Fruit fly (Drosophila melanogaster) whole organism, embryonic: Measurements from ENCODE around the gene CG13031.

ENCODE experiments used
- Atf3 ChIP-seq: fragments of 200-800 bp; sonication (Bioruptor generic); optimal IDR thresholded peaks from 3 replicates; lab custom pipeline; 2016; ENCODE audit warnings: missing biosample characterization, missing genetic modification characterization
- BEAF-32 ChIP-seq: fragments of 200-800 bp; sonication (Bioruptor generic); optimal IDR thresholded peaks from 3 replicates; lab custom pipeline; 2017; ENCODE audit warnings: missing biosample characterization, missing genetic modification characterization, mild to moderate bottlenecking, moderate library complexity, missing genetic modification reagents
- CG10209 ChIP-seq: fragments of 200-800 bp; sonication (Bioruptor generic); optimal IDR thresholded peaks from 3 replicates; lab custom pipeline; 2017; ENCODE audit warnings: missing biosample characterization, mild to moderate bottlenecking, missing genetic modification characterization, missing genetic modification reagents
- CG10274 ChIP-seq: fragments of 200-800 bp; sonication (Bioruptor generic); optimal IDR thresholded peaks from 3 replicates; lab custom pipeline; 2017; ENCODE audit warnings: missing biosample characterization, mild to moderate bottlenecking, missing genetic modification characterization
- CG11696 ChIP-seq: fragments of 200-800 bp; sonication (Bioruptor generic); IDR thresholded peaks from 2 replicates; pipeline ENCODE4 v1.3.6; 2022; ENCODE audit warnings: missing biosample characterization, missing genetic modification characterization
- CG12236 ChIP-seq: fragments of 200-800 bp; sonication (Bioruptor generic); optimal IDR thresholded peaks from 2 replicates; lab custom pipeline; 2016; ENCODE audit warnings: missing biosample characterization, missing genetic modification characterization
- CG16863 ChIP-seq: fragments of 200-800 bp; sonication (Bioruptor generic); optimal IDR thresholded peaks from 3 replicates; lab custom pipeline; 2016; ENCODE audit warnings: missing biosample characterization, missing genetic modification characterization
- CG18011 ChIP-seq: fragments of 200-800 bp; sonication (Bioruptor generic); optimal IDR thresholded peaks from 2 replicates; lab custom pipeline; 2017; ENCODE audit warnings: missing biosample characterization, missing genetic modification characterization, mild to moderate bottlenecking, moderate library complexity, missing genotype
- CG1832 ChIP-seq: fragments of 200-800 bp; sonication (Bioruptor generic); optimal IDR thresholded peaks from 2 replicates; lab custom pipeline; 2017; ENCODE audit warnings: missing biosample characterization, mild to moderate bottlenecking, missing genetic modification characterization, inconsistent platforms
- CG18764 ChIP-seq: fragments of 200-800 bp; sonication (Bioruptor generic); optimal IDR thresholded peaks from 3 replicates; lab custom pipeline; 2016; ENCODE audit warnings: missing biosample characterization, missing genetic modification characterization
- CG2875 ChIP-seq: fragments of 200-800 bp; sonication (Bioruptor generic); optimal IDR thresholded peaks from 2 replicates; lab custom pipeline; 2017; ENCODE audit warnings: missing biosample characterization, mild to moderate bottlenecking, missing genetic modification characterization, missing genetic modification reagents
- CG30403 ChIP-seq: fragments of 200-800 bp; sonication (Bioruptor generic); optimal IDR thresholded peaks from 3 replicates; lab custom pipeline; 2016; ENCODE audit warnings: missing biosample characterization, missing genetic modification characterization
- CG32772 ChIP-seq: fragments of 200-800 bp; sonication (Bioruptor generic); IDR thresholded peaks from 2 replicates; pipeline ENCODE4 v1.3.6; 2022; ENCODE audit warnings: missing biosample characterization, missing genetic modification characterization
- CG6683 ChIP-seq: fragments of 200-800 bp; sonication (Bioruptor generic); optimal IDR thresholded peaks from 2 replicates; lab custom pipeline; 2017; ENCODE audit warnings: missing biosample characterization, mild to moderate bottlenecking, missing genetic modification characterization, missing genetic modification reagents
- CG7556 ChIP-seq: fragments of 200-800 bp; sonication (Bioruptor generic); optimal IDR thresholded peaks from 2 replicates; lab custom pipeline; 2017; ENCODE audit warnings: missing biosample characterization, mild to moderate bottlenecking, missing genetic modification characterization
- CG9817 ChIP-seq: fragments of 200-800 bp; sonication (Bioruptor generic); optimal IDR thresholded peaks from 2 replicates; lab custom pipeline; 2018; ENCODE audit warnings: missing biosample characterization, mild to moderate bottlenecking, missing genetic modification characterization, moderate library complexity
- CHES-1-like ChIP-seq: fragments of 200-800 bp; sonication (Bioruptor generic); optimal IDR thresholded peaks from 2 replicates; lab custom pipeline; 2016; ENCODE audit warnings: missing biosample characterization, missing genetic modification characterization
- Dll ChIP-seq: fragments of 200-800 bp; sonication (Bioruptor generic); IDR thresholded peaks from 4 replicates; pipeline ENCODE4 v1.3.6; 2022; ENCODE audit warnings: missing biosample characterization, missing genetic modification characterization; ENCODE audit not compliant: partially characterized antibody
- E2f2 ChIP-seq: fragments of 200-800 bp; sonication (Bioruptor generic); IDR thresholded peaks from 2 replicates; pipeline ENCODE4 v1.3.6; 2022; ENCODE audit warnings: missing biosample characterization, missing genetic modification characterization
- Hmr ChIP-seq: fragments of 200-800 bp; sonication (Bioruptor generic); optimal IDR thresholded peaks from 3 replicates; lab custom pipeline; 2017; ENCODE audit warnings: mild to moderate bottlenecking, missing biosample characterization, missing genetic modification reagents, missing genetic modification characterization
- Lim3 ChIP-seq: fragments of 200-800 bp; sonication (Bioruptor generic); IDR thresholded peaks from 2 replicates; pipeline ENCODE4 v1.3.6; 2022; ENCODE audit warnings: missing biosample characterization, missing genetic modification characterization
- NC2α ChIP-seq: fragments of 200-800 bp; sonication (Bioruptor generic); optimal IDR thresholded peaks from 2 replicates; lab custom pipeline; 2016; ENCODE audit warnings: missing biosample characterization, missing genetic modification characterization
- Oaz ChIP-seq: fragments of 200-800 bp; sonication (Bioruptor generic); IDR thresholded peaks from 2 replicates; pipeline ENCODE4 v1.3.6; 2022; ENCODE audit warnings: missing biosample characterization, missing genetic modification characterization
- Spps ChIP-seq: fragments of 200-800 bp; sonication (Bioruptor generic); optimal IDR thresholded peaks from 2 replicates; lab custom pipeline; 2018; ENCODE audit warnings: missing biosample characterization, mild to moderate bottlenecking, missing genetic modification characterization
- Sry-δ ChIP-seq: fragments of 200-800 bp; sonication (Bioruptor generic); optimal IDR thresholded peaks from 2 replicates; lab custom pipeline; 2016; ENCODE audit warnings: missing biosample characterization, missing genetic modification characterization
- ab ChIP-seq: fragments of 200-800 bp; sonication (Bioruptor generic); optimal IDR thresholded peaks from 2 replicates; lab custom pipeline; 2016; ENCODE audit warnings: missing biosample characterization, missing genetic modification characterization
- bab2 ChIP-seq: fragments of 200-800 bp; sonication (Bioruptor generic); optimal IDR thresholded peaks from 2 replicates; lab custom pipeline; 2016; ENCODE audit warnings: missing biosample characterization, missing genetic modification characterization
- chif ChIP-seq, 2 experiments: fragments of 200-800 bp; sonication (Bioruptor generic); optimal IDR thresholded peaks; 3 replicates each; lab custom pipeline; 2016; ENCODE audit warnings: missing biosample characterization in 2 of 2, missing genetic modification characterization in 2 of 2
- crc ChIP-seq: fragments of 200-800 bp; sonication (Bioruptor generic); optimal IDR thresholded peaks from 2 replicates; lab custom pipeline; 2016; ENCODE audit warnings: missing biosample characterization, missing genetic modification characterization
- cwo ChIP-seq: fragments of 200-800 bp; sonication (Bioruptor generic); optimal IDR thresholded peaks from 3 replicates; lab custom pipeline; 2017; ENCODE audit warnings: missing biosample characterization, missing genetic modification characterization, mild to moderate bottlenecking, moderate library complexity, missing genetic modification reagents
- da ChIP-seq: fragments of 200-800 bp; sonication (Bioruptor generic); optimal IDR thresholded peaks from 2 replicates; lab custom pipeline; 2016; ENCODE audit warnings: missing biosample characterization, missing genetic modification characterization
- dysf ChIP-seq: fragments of 200-800 bp; sonication (Bioruptor generic); IDR thresholded peaks from 3 replicates; pipeline ENCODE4 v1.3.6; 2022; ENCODE audit warnings: missing biosample characterization, missing genetic modification characterization
- en ChIP-seq: fragments of 200-800 bp; sonication (Bioruptor generic); optimal IDR thresholded peaks from 2 replicates; lab custom pipeline; 2016; ENCODE audit warnings: missing biosample characterization, missing genetic modification characterization
- fd96Cb ChIP-seq: fragments of 200-800 bp; sonication (Bioruptor generic); optimal IDR thresholded peaks from 2 replicates; lab custom pipeline; 2018; ENCODE audit warnings: missing biosample characterization, mild to moderate bottlenecking, missing genetic modification characterization, moderate library complexity
- gcm2 ChIP-seq: fragments of 200-800 bp; sonication (Bioruptor generic); optimal IDR thresholded peaks from 2 replicates; lab custom pipeline; 2016; ENCODE audit warnings: missing biosample characterization, missing genetic modification characterization
- insv ChIP-seq, 2 experiments: fragments of 200-800 bp; sonication (Bioruptor generic); optimal IDR thresholded peaks; 3 replicates each; lab custom pipeline; 2016 to 2018; ENCODE audit warnings: missing biosample characterization in 2 of 2, missing genetic modification characterization in 2 of 2
- maf-S ChIP-seq: fragments of 200-800 bp; sonication (Bioruptor generic); optimal IDR thresholded peaks from 2 replicates; lab custom pipeline; 2016; ENCODE audit warnings: missing biosample characterization, missing genetic modification characterization
- mirr ChIP-seq: fragments of 200-800 bp; sonication (Bioruptor generic); optimal IDR thresholded peaks from 3 replicates; lab custom pipeline; 2018; ENCODE audit warnings: missing biosample characterization, mild to moderate bottlenecking, missing genetic modification characterization
- nau ChIP-seq: fragments of 200-800 bp; sonication (Bioruptor generic); optimal IDR thresholded peaks from 3 replicates; lab custom pipeline; 2017; ENCODE audit warnings: missing biosample characterization, mild to moderate bottlenecking, missing genetic modification characterization, missing genetic modification reagents
- peb ChIP-seq: fragments of 200-800 bp; sonication (Bioruptor generic); IDR thresholded peaks from 2 replicates; pipeline ENCODE4 v1.3.6; 2022; ENCODE audit warnings: missing biosample characterization, missing genetic modification characterization
- pita ChIP-seq: fragments of 200-800 bp; sonication (Bioruptor generic); optimal IDR thresholded peaks from 2 replicates; lab custom pipeline; 2017; ENCODE audit warnings: missing biosample characterization, mild to moderate bottlenecking, missing genetic modification characterization
- tin ChIP-seq: fragments of 200-800 bp; sonication (Bioruptor generic); optimal IDR thresholded peaks from 3 replicates; lab custom pipeline; 2016; ENCODE audit warnings: missing biosample characterization, missing genetic modification characterization
- tna ChIP-seq: fragments of 200-800 bp; sonication (Bioruptor generic); IDR thresholded peaks from 2 replicates; pipeline ENCODE4 v1.3.6; 2022; ENCODE audit warnings: missing biosample characterization, missing genetic modification characterization; ENCODE audit not compliant: partially characterized antibody
- tx ChIP-seq: fragments of 200-800 bp; sonication (Bioruptor generic); optimal IDR thresholded peaks from 2 replicates; lab custom pipeline; 2016; ENCODE audit warnings: missing biosample characterization, missing genetic modification characterization
- vfl ChIP-seq: fragments of 200-800 bp; sonication (Bioruptor generic); optimal IDR thresholded peaks from 2 replicates; lab custom pipeline; 2016; ENCODE audit warnings: missing biosample characterization, missing genetic modification characterization
- vnd ChIP-seq: fragments of 200-800 bp; sonication (Bioruptor generic); IDR thresholded peaks from 3 replicates; pipeline ENCODE4 v1.3.6; 2022; ENCODE audit warnings: missing biosample characterization, missing genetic modification characterization; ENCODE audit not compliant: partially characterized antibody
- yki ChIP-seq: fragments of >200 bp; optimal IDR thresholded peaks from 3 replicates; lab custom pipeline; 2018
- zen ChIP-seq: fragments of 200-800 bp; sonication (Bioruptor generic); optimal IDR thresholded peaks from 3 replicates; lab custom pipeline; 2018; ENCODE audit warnings: missing biosample characterization, mild to moderate bottlenecking, missing genetic modification characterization, moderate library complexity

Gene CG13031

DNA sequence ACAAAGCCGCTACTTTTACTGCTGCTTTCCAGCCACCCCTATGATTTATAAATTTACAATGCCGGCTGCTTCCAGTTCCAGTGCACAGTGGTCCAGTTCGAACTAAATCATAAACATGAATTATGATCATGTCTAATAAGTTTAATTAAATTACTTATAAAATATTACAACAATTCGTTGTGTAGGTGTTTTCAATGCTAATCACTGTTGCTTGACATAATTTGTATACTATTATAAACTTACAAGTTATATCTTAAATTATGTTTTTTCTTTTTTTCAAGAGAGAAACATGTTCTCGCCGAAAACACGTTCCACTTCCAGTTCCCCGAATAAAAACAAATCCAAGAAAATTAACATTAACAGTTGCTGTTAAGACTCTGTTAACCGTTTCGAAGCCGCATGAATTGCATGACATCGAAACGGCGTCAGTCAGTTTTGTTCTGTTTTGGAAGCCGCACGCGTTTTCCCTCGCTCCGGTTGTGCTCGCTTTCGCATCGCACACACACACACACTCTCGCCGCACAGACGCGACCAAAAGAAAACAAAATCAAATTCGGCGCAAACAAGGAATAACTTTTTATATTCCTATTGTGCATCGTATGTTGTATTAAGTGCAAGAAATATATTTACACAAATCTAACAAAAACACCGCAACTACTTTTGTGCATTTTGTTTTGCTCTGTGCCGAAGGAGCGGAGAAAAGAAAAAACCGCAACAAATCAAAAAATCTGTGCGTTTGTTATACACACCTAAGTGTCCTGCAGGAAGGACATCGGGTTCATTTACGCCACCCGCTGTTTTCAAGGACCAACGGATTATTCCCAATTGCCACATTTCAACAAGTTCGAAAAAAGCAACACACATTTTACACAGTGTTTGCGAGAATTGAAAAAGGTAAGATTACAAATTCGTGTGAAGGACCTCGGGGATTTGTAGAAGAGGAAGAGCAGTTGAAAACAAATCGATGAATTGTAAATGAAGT lies 41.3 kb downstream of the CG13031 start, which contains the start of gene Nrt (continued):
- no peak for TF ChIP-seq Sry-δ (GFP tag; lab: Kevin White, UChicago)
- no peak for TF ChIP-seq Oaz (GFP tag; lab: Robert Waterston, UW)
- peak in 1 of 2 experiments; percentile 61 for TF ChIP-seq insv (GFP tag; optimal IDR thresholded peaks at IDR 0.05; lab: Kevin White, UChicago)
- 0 out of 3 replicates have a peak, but pooled peaks have one; percentile 43 for TF ChIP-seq dysf (GFP tag; lab: Robert Waterston, UW)
- peak; percentile 85 for TF ChIP-seq CG7556 (GFP tag; lab: Kevin White, UChicago)
- TF ChIP-seq CG12236 (GFP tag; lab: Kevin White, UChicago) = no peak
- no peak for TF ChIP-seq CG1832 (GFP tag; lab: Kevin White, UChicago)
- TF ChIP-seq CG30403 (GFP tag; lab: Kevin White, UChicago) = peak; percentile 63
- TF ChIP-seq NC2α (GFP tag; lab: Kevin White, UChicago) = no peak
- peak; percentile 27 for TF ChIP-seq CG2875 (GFP tag; lab: Kevin White, UChicago)
- peak; percentile 69 for TF ChIP-seq CG6683 (GFP tag; lab: Kevin White, UChicago)
- TF ChIP-seq crc = no peak
- TF ChIP-seq da (GFP tag; lab: Kevin White, UChicago) = no peak
- peak; percentile 47 for TF ChIP-seq CG9817 (tag; lab: Kevin White, UChicago)
- peak; percentile 50 for TF ChIP-seq fd96Cb (tag; lab: Kevin White, UChicago)
- TF ChIP-seq CG11696 (GFP tag; lab: Robert Waterston, UW) = no peak
- TF ChIP-seq vnd = no peak
- TF ChIP-seq vfl (GFP tag; lab: Kevin White, UChicago) = no peak
- no peak for TF ChIP-seq zen
- no peak for TF ChIP-seq CG10274 (GFP tag; lab: Kevin White, UChicago)
- TF ChIP-seq CG18011 = peak; percentile 80
- peak; percentile 80 for TF ChIP-seq Hmr (GFP tag; lab: Kevin White, UChicago)
- no peak for TF ChIP-seq chif (GFP tag; optimal IDR thresholded peaks at IDR 0.05; lab: Kevin White, UChicago)
- TF ChIP-seq nau (GFP tag; lab: Kevin White, UChicago) = peak; percentile 37
- no peak for TF ChIP-seq CG16863 (GFP tag; lab: Kevin White, UChicago)
- no peak for TF ChIP-seq maf-S (GFP tag; lab: Kevin White, UChicago)
- peak; percentile 53; the same call in 1 of the 2 replicates for TF ChIP-seq E2f2
- no peak for TF ChIP-seq Atf3 (GFP tag; lab: Kevin White, UChicago)
- TF ChIP-seq cwo (GFP tag; lab: Kevin White, UChicago) = peak; percentile 38
- TF ChIP-seq pita (GFP tag; lab: Kevin White, UChicago) = no peak
- TF ChIP-seq Lim3 (GFP tag; lab: Robert Waterston, UW) = no peak
- no peak for TF ChIP-seq BEAF-32 (GFP tag; lab: Kevin White, UChicago)
- peak; percentile 44 for TF ChIP-seq CG18764 (GFP tag; lab: Kevin White, UChicago)
- TF ChIP-seq en (GFP tag; lab: Kevin White, UChicago) = no peak
- no peak for TF ChIP-seq yki
- TF ChIP-seq CG10209 (GFP tag; lab: Kevin White, UChicago) = peak; percentile 41
- no peak for TF ChIP-seq peb (GFP tag; lab: Robert Waterston, UW)
- TF ChIP-seq mirr (GFP tag; lab: Kevin White, UChicago) = no peak
- no peak for TF ChIP-seq ab (GFP tag; lab: Kevin White, UChicago)
- no peak for TF ChIP-seq tx (GFP tag; lab: Kevin White, UChicago)
- TF ChIP-seq tna (GFP tag; lab: Robert Waterston, UW) = peak; percentile 66; the same call in 1 of the 2 replicates
- TF ChIP-seq bab2 = no peak
- peak; percentile 7 for TF ChIP-seq CHES-1-like (GFP tag; lab: Kevin White, UChicago)
- TF ChIP-seq Dll (GFP tag; lab: Robert Waterston, UW) = 0 out of 4 replicates have a peak, but pooled peaks have one; percentile 22
- peak; percentile 59 for TF ChIP-seq Spps (tag; lab: Kevin White, UChicago)
- TF ChIP-seq CG32772 (GFP tag; lab: Robert Waterston, UW) = peak; percentile 49; the same call in 1 of the 2 replicates
- TF ChIP-seq gcm2 (GFP tag; lab: Kevin White, UChicago) = no peak
- peak; percentile 18 for TF ChIP-seq tin (GFP tag; lab: Kevin White, UChicago)
